Worm (Caenorhabditis elegans): ENCODE measurements around the gene lin-8.
"Not testable (repeated sequence)": the region's sequence is repeated elsewhere in the genome, so short reads cannot be mapped to it uniquely, and the experiment has no call there.

lin-8 gene

ce11 chrII:3020899-3021298 lies 35.7 kb upstream of the lin-8 start:
- TF ChIP-seq Y48G9A.11 (GFP tag; IDR thresholded peaks at IDR 0.05) = no peak
- TF ChIP-seq unc-62 (GFP tag; optimal IDR thresholded peaks at IDR 0.05 in 1 of 2) = peak in 1 of 2 experiments; percentile 91
- TF ChIP-seq unc-62 (tag; optimal IDR thresholded peaks at IDR 0.05) = no peak

DNA sequence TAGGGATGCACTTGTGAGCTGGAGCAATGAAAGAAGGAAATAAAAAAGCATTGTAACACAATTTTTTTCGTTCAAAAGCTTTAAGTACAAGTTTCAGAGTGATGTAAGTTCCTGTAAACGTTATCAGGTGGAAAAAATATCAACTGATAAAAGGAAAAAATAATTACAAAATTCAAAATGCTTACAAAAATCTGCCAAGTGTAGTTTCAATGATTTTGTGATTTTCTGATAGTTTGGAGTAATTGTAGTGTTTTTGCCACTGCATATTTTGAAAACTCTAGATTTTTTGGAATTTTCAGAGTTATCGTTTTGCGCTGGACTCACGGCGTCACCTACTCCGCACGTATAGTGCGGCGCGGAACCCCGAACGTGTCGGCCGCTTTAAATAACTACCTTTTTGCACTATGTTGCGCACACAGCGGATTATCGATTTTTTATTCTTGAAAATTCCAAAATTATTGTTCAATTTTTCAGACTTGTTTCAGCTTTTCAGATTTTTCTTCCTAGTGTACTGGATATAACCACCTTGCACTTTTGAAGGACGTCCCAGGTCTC lies 33.2 kb upstream of the lin-8 start, which contains the start of gene clec-2:
clec-2 (minus strand) TSS at position 51 of the 555 bp plus-strand sequence.
- peak; percentile 7 for TF ChIP-seq aha-1 (tag)
- no peak for TF ChIP-seq hmg-1.1 (GFP tag; IDR thresholded peaks at IDR 0.05)

DNA sequence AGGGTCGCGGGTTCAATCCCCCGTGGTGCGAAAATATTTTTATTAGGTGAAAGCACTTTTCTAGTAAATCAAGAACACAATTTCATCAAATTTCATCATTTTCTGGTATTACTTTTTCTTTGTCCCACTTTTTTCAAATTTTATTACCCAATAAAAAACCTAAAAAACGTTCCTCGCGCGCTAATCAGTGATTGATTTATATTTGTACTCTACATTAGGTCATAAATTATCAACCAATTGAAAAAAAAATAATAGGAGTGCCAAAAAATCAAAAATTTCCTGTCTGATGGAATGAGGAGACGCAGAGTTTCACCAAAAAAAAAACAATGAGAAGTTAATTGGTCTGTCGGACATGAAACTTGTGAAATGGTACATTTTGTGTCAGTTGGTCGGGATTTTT lies 32.0 kb upstream of the lin-8 start:
- TF ChIP-seq nhr-42 (GFP tag; IDR thresholded peaks at IDR 0.05) = no peak
- TF ChIP-seq tra-1 (GFP tag; IDR thresholded peaks at IDR 0.05) = 0 out of 2 replicates have a peak, but pooled peaks have one; percentile 14
- TF ChIP-seq ceh-20 (GFP tag; IDR thresholded peaks at IDR 0.05) = peak; percentile 86
- 0 out of 2 replicates have a peak, but pooled peaks have one; percentile 8 for TF ChIP-seq dmd-6 (GFP tag; IDR thresholded peaks at IDR 0.05)
- TF ChIP-seq madf-9 (GFP tag; conservative IDR thresholded peaks at IDR 0.05) = no peak
- no peak for TF ChIP-seq mep-1 (tag; optimal IDR thresholded peaks at IDR 0.05)
- peak; percentile 18 for TF ChIP-seq nhr-28 (tag; optimal IDR thresholded peaks at IDR 0.05)
- peak; percentile 83 for TF ChIP-seq php-3 (GFP tag; IDR thresholded peaks at IDR 0.05)

DNA sequence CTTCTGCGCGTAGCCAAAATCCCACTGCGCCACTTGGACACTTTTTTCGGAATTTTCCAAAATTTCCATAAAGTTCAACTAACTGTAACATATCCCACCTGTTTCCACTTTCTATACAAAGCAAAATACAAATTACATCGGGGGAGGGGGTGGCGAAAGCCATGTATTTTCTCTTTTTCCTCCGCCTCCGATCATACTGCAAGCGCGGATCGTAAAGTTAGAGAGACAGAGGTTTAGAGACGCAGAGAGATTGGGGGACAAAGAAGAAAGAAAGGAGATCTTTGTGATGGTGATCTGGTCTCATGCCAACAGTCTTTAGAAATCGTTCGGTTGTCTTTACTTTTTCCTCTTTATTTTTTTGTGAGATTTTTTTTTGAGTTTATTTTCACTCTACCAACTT lies 28.4 kb upstream of the lin-8 start:
- no peak for TF ChIP-seq zfp-2 (tag; optimal IDR thresholded peaks at IDR 0.05)
- TF ChIP-seq hlh-11 (tag; optimal IDR thresholded peaks at IDR 0.05) = peak; percentile 4
- TF ChIP-seq gei-8 (GFP tag; optimal IDR thresholded peaks at IDR 0.05) = no peak
- TF ChIP-seq daf-8 (GFP tag; IDR thresholded peaks at IDR 0.05) = no peak
- peak; percentile 2 for TF ChIP-seq hlh-30 (tag; optimal IDR thresholded peaks at IDR 0.05; ENCODE audit: insufficient read depth)
- peak; percentile 37 for TF ChIP-seq aha-1 (tag)
- TF ChIP-seq nhr-28 (tag; optimal IDR thresholded peaks at IDR 0.05) = peak; percentile 2

ce11 chrII:3030416-3030815 lies 26.2 kb upstream of the lin-8 start:
- TF ChIP-seq nhr-48 (tag; optimal IDR thresholded peaks at IDR 0.05) = no peak
- TF ChIP-seq F49E8.2 (tag; optimal IDR thresholded peaks at IDR 0.05; ENCODE audit: borderline replicate concordance) = no peak
- no peak for TF ChIP-seq D1046.2 (GFP tag; IDR thresholded peaks at IDR 0.05)
- no peak for TF ChIP-seq dve-1 (tag; optimal IDR thresholded peaks at IDR 0.05; ENCODE audit: insufficient read depth)
- TF ChIP-seq gei-8 (GFP tag; optimal IDR thresholded peaks at IDR 0.05) = no peak
- TF ChIP-seq mxl-2 (GFP tag; conservative IDR thresholded peaks at IDR 0.05) = no peak
- TF ChIP-seq nhr-6 (tag; optimal IDR thresholded peaks at IDR 0.05) = no peak
- no peak for TF ChIP-seq dmd-9 (GFP tag; IDR thresholded peaks at IDR 0.05)
- TF ChIP-seq nhr-76 (tag; optimal IDR thresholded peaks at IDR 0.05) = no peak
- TF ChIP-seq F10B5.3 (tag; optimal IDR thresholded peaks at IDR 0.05) = no peak
- TF ChIP-seq nhr-77 (tag; optimal IDR thresholded peaks at IDR 0.05) = no peak
- no peak for TF ChIP-seq spr-3 (GFP tag; optimal IDR thresholded peaks at IDR 0.05)
- TF ChIP-seq php-3 (GFP tag; IDR thresholded peaks at IDR 0.05) = no peak
- TF ChIP-seq F26F4.8 (GFP tag; conservative IDR thresholded peaks at IDR 0.05) = no peak
- TF ChIP-seq lir-3 (tag; optimal IDR thresholded peaks at IDR 0.05) = no peak
- no peak for TF ChIP-seq zfp-2 (tag; optimal IDR thresholded peaks at IDR 0.05)
- TF ChIP-seq egl-27 (tag; optimal IDR thresholded peaks at IDR 0.05) = no peak

DNA sequence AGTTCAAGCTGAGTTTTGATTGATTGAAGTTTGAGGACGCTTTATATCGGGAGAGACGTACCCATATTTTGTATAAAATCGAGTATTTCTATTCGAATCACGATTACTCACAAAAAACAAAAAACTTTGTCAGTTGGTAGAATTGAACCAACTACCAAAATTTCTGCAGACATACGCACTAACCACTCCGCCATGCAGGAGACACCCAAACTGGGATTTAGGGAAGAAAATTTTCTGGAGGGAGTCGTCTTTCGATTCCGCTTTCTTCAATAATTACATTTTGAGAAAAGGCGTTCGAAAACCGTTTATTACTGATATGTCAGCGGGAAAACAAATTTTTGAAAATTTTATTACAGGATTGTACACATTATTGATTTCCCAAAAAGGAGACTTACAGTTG lies 25.3 kb upstream of the lin-8 start:
- TF ChIP-seq lin-38 (GFP tag; IDR thresholded peaks at IDR 0.05) (peak; percentile 47), pha-4 (GFP tag; IDR thresholded peaks at IDR 0.05) (peak; percentile 45; the same call in 1 of the 2 replicates), dmd-8 (GFP tag; IDR thresholded peaks at IDR 0.05) (0 out of 2 replicates have a peak, but pooled peaks have one; percentile 59), tra-1 (GFP tag; IDR thresholded peaks at IDR 0.05) (0 out of 2 replicates have a peak, but pooled peaks have one; percentile 33), F26F4.8 (GFP tag; conservative IDR thresholded peaks at IDR 0.05) (0 out of 2 replicates have a peak, but pooled peaks have one; percentile 17), vab-7 (GFP tag; IDR thresholded peaks at IDR 0.05) (0 out of 2 replicates have a peak, but pooled peaks have one; percentile 10)
- not testable (repeated sequence) for TF ChIP-seq pha-4 (tag; optimal IDR thresholded peaks at IDR 0.05)
